Fruit fly (Drosophila melanogaster): ENCODE results near the gene SLIRP2.
A peak's percentile ranks its signal among the peaks of the same experiment; 100 is the strongest.

Gene SLIRP2

DNA sequence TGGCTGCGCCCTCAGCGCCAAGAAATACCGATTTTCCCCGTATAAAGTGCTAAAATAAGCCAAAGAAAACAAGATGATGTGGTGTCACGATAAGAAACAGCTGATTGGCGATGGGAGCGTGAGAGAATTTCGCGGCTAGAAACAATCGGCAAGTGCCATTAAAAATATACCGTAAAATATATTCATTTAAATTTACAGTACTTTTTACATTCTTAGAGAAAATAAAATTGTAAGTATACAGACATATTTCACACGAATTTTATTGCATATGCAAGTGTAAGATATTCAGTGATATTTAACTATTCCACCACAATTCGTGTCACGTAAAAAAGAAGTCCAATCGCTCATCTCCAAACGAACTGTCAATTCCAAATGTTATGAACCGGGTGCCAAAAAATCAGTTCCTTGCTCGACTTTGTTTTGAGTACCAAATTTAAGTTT lies 25.7 kb downstream of the SLIRP2 start, which contains the start of the genes Unc50, CG11755 and CG8043 (continued):
- TF ChIP-seq Lim3 (GFP tag; IDR thresholded peaks at IDR 0.05) (no peak), HLHmδ (GFP tag; optimal IDR thresholded peaks at IDR 0.05) (no peak), CoRest (tag; optimal IDR thresholded peaks at IDR 0.05) (peak; percentile 89), CG8089 (GFP tag; optimal IDR thresholded peaks at IDR 0.05) (peak; percentile 47), Tbp (GFP tag; optimal IDR thresholded peaks at IDR 0.05) (no peak), CG9215 (GFP tag; IDR thresholded peaks at IDR 0.05) (peak; percentile 84), CG43689 (GFP tag; IDR thresholded peaks at IDR 0.05) (no peak), ranshi (GFP tag; IDR thresholded peaks at IDR 0.05) (peak; percentile 62; the same call in 1 of the 2 replicates), toy (GFP tag; IDR thresholded peaks at IDR 0.05) (no peak), lola (GFP tag; optimal IDR thresholded peaks at IDR 0.05) (peak in 1 of 3 experiments; percentile 82), Dip2 (GFP tag; IDR thresholded peaks at IDR 0.05) (no peak), tin (GFP tag; optimal IDR thresholded peaks at IDR 0.05) (peak; percentile 77), ATbp (GFP tag; optimal IDR thresholded peaks at IDR 0.05) (peak; percentile 32), kay (GFP tag; optimal IDR thresholded peaks at IDR 0.05) (peak; percentile 59), CG30431 (GFP tag; optimal IDR thresholded peaks at IDR 0.05) (no peak), NC2β (GFP tag; optimal IDR thresholded peaks at IDR 0.05) (peak; percentile 48), CG12942 (GFP tag; optimal IDR thresholded peaks at IDR 0.05) (peak; percentile 73), nerfin-2 (GFP tag; IDR thresholded peaks at IDR 0.05; ENCODE audit: partially characterized antibody) (peak; percentile 88), CG14710 (tag; optimal IDR thresholded peaks at IDR 0.05) (peak; percentile 89), D19B (GFP tag; optimal IDR thresholded peaks at IDR 0.05) (peak; percentile 24), grau (tag; optimal IDR thresholded peaks at IDR 0.05) (peak; percentile 84), pfk (GFP tag; optimal IDR thresholded peaks at IDR 0.05) (no peak), E2f2 (GFP tag; IDR thresholded peaks at IDR 0.05) (peak; percentile 47; the same call in 1 of the 2 replicates), Antp (GFP tag; optimal IDR thresholded peaks at IDR 0.05) (peak; percentile 53), nau (GFP tag; optimal IDR thresholded peaks at IDR 0.05) (no peak), H2.0 (GFP tag; IDR thresholded peaks at IDR 0.05) (peak; percentile 56; the same call in 1 of the 2 replicates), Dref (GFP tag; IDR thresholded peaks at IDR 0.05) (peak; percentile 36; the same call in 1 of the 2 replicates), CG8281 (tag; optimal IDR thresholded peaks at IDR 0.05) (peak; percentile 41), ind (GFP tag; optimal IDR thresholded peaks at IDR 0.05) (peak; percentile 83), Six4 (GFP tag; optimal IDR thresholded peaks at IDR 0.05) (peak; percentile 57), CG1832 (GFP tag; optimal IDR thresholded peaks at IDR 0.05) (no peak), crc (GFP tag; optimal IDR thresholded peaks at IDR 0.05) (peak; percentile 19), CG12744 (GFP tag; optimal IDR thresholded peaks at IDR 0.05) (peak; percentile 65), Bdp1 (GFP tag; optimal IDR thresholded peaks at IDR 0.05) (peak; percentile 30), CG17829 (tag; optimal IDR thresholded peaks at IDR 0.05) (peak; percentile 83), CG2712 (tag; optimal IDR thresholded peaks at IDR 0.05) (peak; percentile 85), Hmx (GFP tag; optimal IDR thresholded peaks at IDR 0.05) (peak; percentile 66), pho (GFP tag; optimal IDR thresholded peaks at IDR 0.05) (peak; percentile 71), CG7987 (GFP tag; optimal IDR thresholded peaks at IDR 0.05) (peak; percentile 39), CG10543 (GFP tag; optimal IDR thresholded peaks at IDR 0.05) (peak; percentile 78), CG4282 (GFP tag; optimal IDR thresholded peaks at IDR 0.05) (no peak), btn (GFP tag; optimal IDR thresholded peaks at IDR 0.05) (no peak), CG10366 (GFP tag; IDR thresholded peaks at IDR 0.05) (peak; percentile 48; the same call in 1 of the 2 replicates), dmrt11E (tag; optimal IDR thresholded peaks at IDR 0.05) (peak; percentile 77), Ets65A (GFP tag) (peak; percentile 93), CG12659 (GFP tag; optimal IDR thresholded peaks at IDR 0.05) (peak; percentile 86), aop (GFP tag; IDR thresholded peaks at IDR 0.05) (no peak), hb (GFP tag; IDR thresholded peaks at IDR 0.05; ENCODE audit: partially characterized antibody) (peak; percentile 99), CG15696 (tag; optimal IDR thresholded peaks at IDR 0.05) (peak; percentile 83), Fer2 (tag; optimal IDR thresholded peaks at IDR 0.05) (peak; percentile 63), Mes4 (GFP tag; optimal IDR thresholded peaks at IDR 0.05) (peak; percentile 27)

Measured in whole organism, embryonic.